Worm (Caenorhabditis elegans): Measurements from ENCODE around the gene best-5.

Gene best-5

ce11 chrIII:9711163-9711562 is 21.1 kb upstream of the best-5 start:
- no peak for TF ChIP-seq nhr-232 (tag; optimal IDR thresholded peaks at IDR 0.05)
- no peak for TF ChIP-seq ceh-45 (GFP tag; IDR thresholded peaks at IDR 0.05)
- TF ChIP-seq nhr-11 (tag; optimal IDR thresholded peaks at IDR 0.05): no peak
- TF ChIP-seq hlh-15 (tag; optimal IDR thresholded peaks at IDR 0.05): no peak
- no peak for TF ChIP-seq ceh-9 (tag; optimal IDR thresholded peaks at IDR 0.05)
- TF ChIP-seq ttx-3 (tag; optimal IDR thresholded peaks at IDR 0.05): no peak
- TF ChIP-seq gmeb-2 (tag; optimal IDR thresholded peaks at IDR 0.05): no peak
- TF ChIP-seq nfya-1 (tag; optimal IDR thresholded peaks at IDR 0.05): no peak
- no peak for TF ChIP-seq ceh-2 (tag; optimal IDR thresholded peaks at IDR 0.05)
- no peak for TF ChIP-seq sdc-2 (tag; optimal IDR thresholded peaks at IDR 0.05)
- TF ChIP-seq unc-86 (tag; optimal IDR thresholded peaks at IDR 0.05): no peak
- TF ChIP-seq ets-4 (tag; optimal IDR thresholded peaks at IDR 0.05): no peak
- TF ChIP-seq rnt-1 (tag; optimal IDR thresholded peaks at IDR 0.05): no peak
- TF ChIP-seq ceh-14 (tag; optimal IDR thresholded peaks at IDR 0.05): no peak
- no peak for TF ChIP-seq che-1 (tag; optimal IDR thresholded peaks at IDR 0.05)
- no peak for TF ChIP-seq ceh-30 (tag; optimal IDR thresholded peaks at IDR 0.05)
- no peak for TF ChIP-seq K09A11.1 (tag; optimal IDR thresholded peaks at IDR 0.05; ENCODE audit: insufficient read depth)
- no peak for TF ChIP-seq hlh-8 (tag; optimal IDR thresholded peaks at IDR 0.05)

ce11 chrIII:9705157-9705905 is 15.3 kb upstream of the best-5 start:
- TF ChIP-seq elt-2 (tag; optimal IDR thresholded peaks at IDR 0.05) (no peak), unc-55 (GFP tag; optimal IDR thresholded peaks at IDR 0.05) (no peak), ref-2 (tag; optimal IDR thresholded peaks at IDR 0.05) (no peak), ceh-18 (tag; optimal IDR thresholded peaks at IDR 0.05) (no peak), fkh-6 (tag; optimal IDR thresholded peaks at IDR 0.05) (peak; percentile 4), sox-2 (GFP tag; IDR thresholded peaks at IDR 0.05) (no peak), tbx-7 (tag; optimal IDR thresholded peaks at IDR 0.05) (no peak), lim-6 (tag; optimal IDR thresholded peaks at IDR 0.05) (no peak), sdc-2 (tag; optimal IDR thresholded peaks at IDR 0.05) (peak; percentile 8), sox-4 (tag; optimal IDR thresholded peaks at IDR 0.05) (no peak), ttx-3 (tag; optimal IDR thresholded peaks at IDR 0.05) (no peak), nfya-1 (tag; optimal IDR thresholded peaks at IDR 0.05) (peak; percentile 15), C08G9.2 (tag; optimal IDR thresholded peaks at IDR 0.05) (peak; percentile 13), nhr-232 (tag; optimal IDR thresholded peaks at IDR 0.05) (peak; percentile 37), ceh-34 (tag; optimal IDR thresholded peaks at IDR 0.05) (no peak), hlh-13 (GFP tag; optimal IDR thresholded peaks at IDR 0.05) (no peak)

ce11 chrIII:9704606-9704938 is 14.5 kb upstream of the best-5 start:
- TF ChIP-seq nfya-1 (tag; optimal IDR thresholded peaks at IDR 0.05) (peak; percentile 2), unc-3 (GFP tag; conservative IDR thresholded peaks at IDR 0.05) (no peak), unc-3 (tag; optimal IDR thresholded peaks at IDR 0.05) (no peak)

ce11 chrIII:9703747-9704605 is 13.9 kb upstream of the best-5 start:
- TF ChIP-seq lim-6 (tag; optimal IDR thresholded peaks at IDR 0.05) (peak; percentile 3), rnt-1 (tag; optimal IDR thresholded peaks at IDR 0.05) (peak; percentile 38), mec-3 (tag; optimal IDR thresholded peaks at IDR 0.05; ENCODE audit: borderline replicate concordance) (peak; percentile 38), npax-4 (tag; optimal IDR thresholded peaks at IDR 0.05) (no peak), hlh-8 (tag; optimal IDR thresholded peaks at IDR 0.05) (no peak), Y22D7AL.16 (tag; optimal IDR thresholded peaks at IDR 0.05) (no peak), unc-55 (GFP tag; optimal IDR thresholded peaks at IDR 0.05) (peak; percentile 54), dve-1 (tag; optimal IDR thresholded peaks at IDR 0.05) (no peak), ceh-18 (tag; optimal IDR thresholded peaks at IDR 0.05) (peak; percentile 72), tbx-2 (tag; optimal IDR thresholded peaks at IDR 0.05) (peak; percentile 65), F13H6.1 (tag; optimal IDR thresholded peaks at IDR 0.05) (peak; percentile 21), fkh-10 (GFP tag; optimal IDR thresholded peaks at IDR 0.05) (no peak), ceh-2 (tag; optimal IDR thresholded peaks at IDR 0.05) (peak; percentile 31), ref-2 (tag; optimal IDR thresholded peaks at IDR 0.05) (peak; percentile 10), K02D7.2 (tag; optimal IDR thresholded peaks at IDR 0.05) (no peak), syd-9 (tag; optimal IDR thresholded peaks at IDR 0.05) (peak; percentile 55), eyg-1 (tag; optimal IDR thresholded peaks at IDR 0.05) (no peak), ceh-34 (tag; optimal IDR thresholded peaks at IDR 0.05) (peak; percentile 54), pha-2 (tag; optimal IDR thresholded peaks at IDR 0.05) (no peak), nhr-232 (tag; optimal IDR thresholded peaks at IDR 0.05) (no peak), unc-42 (tag; optimal IDR thresholded peaks at IDR 0.05) (peak; percentile 73), ceh-14 (tag; optimal IDR thresholded peaks at IDR 0.05) (peak; percentile 73)

Measured in whole organism, late embryonic.